Worm (Caenorhabditis elegans): ENCODE data around the gene metl-5.

DNA sequence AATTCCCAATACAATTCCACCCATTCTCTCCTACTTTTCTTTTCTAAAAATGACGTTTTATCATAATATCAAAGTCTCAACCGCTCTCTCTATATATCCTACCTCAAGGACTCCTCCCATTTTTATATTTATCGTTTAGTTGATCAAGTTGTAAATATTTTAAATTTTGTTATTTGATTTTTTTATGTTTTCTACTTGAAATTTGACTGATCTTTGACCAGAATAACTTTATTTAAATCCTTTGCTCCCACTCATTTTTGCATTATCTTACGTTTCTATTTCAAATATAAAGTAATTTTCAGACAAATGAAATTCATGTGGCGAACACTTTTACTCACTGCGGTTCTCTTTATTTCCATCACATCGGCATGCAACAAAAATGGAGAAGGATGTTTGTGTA, 34.6 kb downstream of the metl-5 start, which contains the start of the genes acbp-7 and F26A1.19:
- TF ChIP-seq ztf-28 (GFP tag; IDR thresholded peaks at IDR 0.05) (no peak), ama-1 (optimal IDR thresholded peaks at IDR 0.05) (no peak), ama-1 (GFP tag; optimal IDR thresholded peaks at IDR 0.05) (no peak), dpff-1 (tag; optimal IDR thresholded peaks at IDR 0.05) (no peak), dpl-1 (GFP tag; optimal IDR thresholded peaks at IDR 0.05) (no peak), ekl-4 (GFP tag; IDR thresholded peaks at IDR 0.05) (no peak), Y53G8AR.9 (GFP tag; conservative IDR thresholded peaks at IDR 0.05) (no peak), athp-1 (tag; optimal IDR thresholded peaks at IDR 0.05) (no peak), rpc-1 (optimal IDR thresholded peaks at IDR 0.05) (no peak), rpc-1 (tag; optimal IDR thresholded peaks at IDR 0.05) (no peak), fkh-3 (tag; optimal IDR thresholded peaks at IDR 0.05) (no peak)
